Fruit fly (Drosophila melanogaster) whole organism, pupa: Measurements from ENCODE around the gene CG4218.

Source experiments
- CG13204 ChIP-seq: fragments of 200-800 bp; sonication (Bioruptor generic); optimal IDR thresholded peaks from 2 replicates; lab custom pipeline; 2018; ENCODE audit warnings: missing biosample characterization, mild to moderate bottlenecking, missing genetic modification characterization, moderate library complexity
- CG34367 ChIP-seq: fragments of 200-800 bp; sonication (Bioruptor generic); optimal IDR thresholded peaks from 2 replicates; lab custom pipeline; 2018; ENCODE audit warnings: missing biosample characterization, mild to moderate bottlenecking, missing genetic modification characterization
- Ets98B ChIP-seq: fragments of 200-800 bp; sonication (Bioruptor generic); IDR thresholded peaks from 2 replicates; pipeline ENCODE4 v1.3.6; 2022; ENCODE audit warnings: missing biosample characterization, missing genetic modification characterization
- Pif1B ChIP-seq: fragments of 200-800 bp; sonication (Bioruptor generic); optimal IDR thresholded peaks from 3 replicates; lab custom pipeline; 2016; ENCODE audit warnings: missing biosample characterization, missing genetic modification characterization
- rn ChIP-seq: fragments of 200-800 bp; sonication (Bioruptor generic); IDR thresholded peaks from 2 replicates; pipeline ENCODE4 v1.3.6; 2022; ENCODE audit warnings: missing biosample characterization, missing genetic modification characterization

dm6 chr2L:14550653-14551352 is 1.9 kb upstream of the CG4218 start:
- TF ChIP-seq CG13204 (GFP tag; lab: Kevin White, UChicago) (no peak), Ets98B (GFP tag; lab: Robert Waterston, UW) (no peak), CG34367 (tag; lab: Kevin White, UChicago) (no peak), Pif1B (GFP tag; lab: Kevin White, UChicago) (no peak), rn (no peak)
